Fruit fly (Drosophila melanogaster): ENCODE measurements around the gene CG18622.

dm6 chr3R:16944267-16944666 is 43.3 kb downstream of the CG18622 start:
- TF ChIP-seq CG8478 (optimal IDR thresholded peaks at IDR 0.05) (no peak), CTCF (optimal IDR thresholded peaks at IDR 0.05) (no peak)

All from S2 (cell line).